Fruit fly (Drosophila melanogaster) Kc167 (cell line): ENCODE results near the gene mamo.

ENCODE experiments used
- h ChIP-seq: fragments of >200 bp; optimal IDR thresholded peaks from 3 replicates; lab custom pipeline; 2018; ENCODE audit warnings: missing external identifiers
- insv ChIP-seq: fragments of >200 bp; optimal IDR thresholded peaks from 3 replicates; lab custom pipeline; 2018; ENCODE audit warnings: missing external identifiers
- psq ChIP-seq: fragments of >200 bp; optimal IDR thresholded peaks from 2 replicates; lab custom pipeline; 2017; ENCODE audit warnings: missing external identifiers
- ttk ChIP-seq: sonication (Bioruptor generic); optimal IDR thresholded peaks from 2 replicates; lab custom pipeline; 2017; ENCODE audit warnings: missing external identifiers

dm6 chrX:13805554-13805953 lies 184.8 kb downstream of the mamo start:
- TF ChIP-seq h (lab: Kevin White, UChicago) (no peak), psq (lab: Kevin White, UChicago) (no peak), insv (lab: Kevin White, UChicago) (no peak), ttk (lab: Kevin White, UChicago) (no peak)
